Worm (Caenorhabditis elegans): Measurements from ENCODE around the gene F41C6.4.
A peak's percentile ranks its signal among the peaks of the same experiment; 100 is the strongest.

F41C6.4 gene

ce11 chrX:6899848-6900247 is 25.2 kb upstream of the F41C6.4 start, which contains the start of gene F14B8.4:
F14B8.4 (minus strand) TSS chrX:6899948.
- TF ChIP-seq drap-1 (GFP tag; optimal IDR thresholded peaks at IDR 0.05) (no peak), snpc-4 (tag; optimal IDR thresholded peaks at IDR 0.05) (no peak), mls-2 (tag; optimal IDR thresholded peaks at IDR 0.05) (no peak), lin-13 (tag; optimal IDR thresholded peaks at IDR 0.05) (no peak), flh-1 (GFP tag; optimal IDR thresholded peaks at IDR 0.05) (no peak), elt-1 (tag; optimal IDR thresholded peaks at IDR 0.05; ENCODE audit: borderline replicate concordance, insufficient read depth) (no peak), ceh-39 (tag; optimal IDR thresholded peaks at IDR 0.05) (no peak), bed-3 (GFP tag; optimal IDR thresholded peaks at IDR 0.05) (no peak), mep-1 (tag; optimal IDR thresholded peaks at IDR 0.05) (no peak), hlh-1 (tag; optimal IDR thresholded peaks at IDR 0.05) (no peak), ces-1 (GFP tag; optimal IDR thresholded peaks at IDR 0.05) (no peak), unc-120 (tag; optimal IDR thresholded peaks at IDR 0.05; ENCODE audit: poor library complexity, severe bottlenecking) (no peak), nhr-28 (tag; optimal IDR thresholded peaks at IDR 0.05) (no peak), unc-62 (GFP tag; optimal IDR thresholded peaks at IDR 0.05) (no peak), ham-2 (GFP tag; optimal IDR thresholded peaks at IDR 0.05) (no peak), zip-8 (tag; optimal IDR thresholded peaks at IDR 0.05) (no peak)

- no peak for TF ChIP-seq sptf-1 (tag; optimal IDR thresholded peaks at IDR 0.05)
- TF ChIP-seq lin-32 (GFP tag; optimal IDR thresholded peaks at IDR 0.05), result no peak
- no peak for TF ChIP-seq mls-2 (tag; optimal IDR thresholded peaks at IDR 0.05)
- no peak for TF ChIP-seq mep-1 (tag; optimal IDR thresholded peaks at IDR 0.05)
- no peak for TF ChIP-seq ceh-83 (GFP tag; optimal IDR thresholded peaks at IDR 0.05)
- TF ChIP-seq ham-2 (GFP tag; optimal IDR thresholded peaks at IDR 0.05), result no peak
- TF ChIP-seq elt-1 (tag; optimal IDR thresholded peaks at IDR 0.05; ENCODE audit: borderline replicate concordance, insufficient read depth), result no peak
- TF ChIP-seq M03D4.4 (tag; optimal IDR thresholded peaks at IDR 0.05), result no peak
- no peak for TF ChIP-seq bed-3 (GFP tag; optimal IDR thresholded peaks at IDR 0.05)
- TF ChIP-seq cnd-1 (tag; optimal IDR thresholded peaks at IDR 0.05), result no peak
- TF ChIP-seq ceh-39 (tag; optimal IDR thresholded peaks at IDR 0.05), result no peak
- no peak for TF ChIP-seq zip-8 (tag; optimal IDR thresholded peaks at IDR 0.05)
- peak; percentile 43 for TF ChIP-seq mab-5 (tag; optimal IDR thresholded peaks at IDR 0.05)
- no peak for TF ChIP-seq lsy-2 (tag; optimal IDR thresholded peaks at IDR 0.05)
- TF ChIP-seq pha-4 (tag; optimal IDR thresholded peaks at IDR 0.05), result no peak
- no peak for TF ChIP-seq unc-39 (tag; optimal IDR thresholded peaks at IDR 0.05)
- no peak for TF ChIP-seq ceh-43 (GFP tag; optimal IDR thresholded peaks at IDR 0.05)
- no peak for TF ChIP-seq nhr-237 (tag; optimal IDR thresholded peaks at IDR 0.05)
- TF ChIP-seq snpc-4 (tag; optimal IDR thresholded peaks at IDR 0.05), result no peak
- no peak for TF ChIP-seq nhr-2 (tag; optimal IDR thresholded peaks at IDR 0.05)
- TF ChIP-seq unc-120 (tag; optimal IDR thresholded peaks at IDR 0.05; ENCODE audit: poor library complexity, severe bottlenecking), result peak; percentile 56
- TF ChIP-seq unc-62 (GFP tag; optimal IDR thresholded peaks at IDR 0.05), result peak; percentile 95
- no peak for TF ChIP-seq elt-3 (tag; optimal IDR thresholded peaks at IDR 0.05)
- no peak for TF ChIP-seq ztf-11 (tag; optimal IDR thresholded peaks at IDR 0.05)
- no peak for TF ChIP-seq flh-1 (GFP tag; optimal IDR thresholded peaks at IDR 0.05)
- TF ChIP-seq tbx-8 (GFP tag; optimal IDR thresholded peaks at IDR 0.05), result no peak
Observed at ce11 chrX:6894104-6894503, 19.5 kb upstream of the F41C6.4 start.

DNA sequence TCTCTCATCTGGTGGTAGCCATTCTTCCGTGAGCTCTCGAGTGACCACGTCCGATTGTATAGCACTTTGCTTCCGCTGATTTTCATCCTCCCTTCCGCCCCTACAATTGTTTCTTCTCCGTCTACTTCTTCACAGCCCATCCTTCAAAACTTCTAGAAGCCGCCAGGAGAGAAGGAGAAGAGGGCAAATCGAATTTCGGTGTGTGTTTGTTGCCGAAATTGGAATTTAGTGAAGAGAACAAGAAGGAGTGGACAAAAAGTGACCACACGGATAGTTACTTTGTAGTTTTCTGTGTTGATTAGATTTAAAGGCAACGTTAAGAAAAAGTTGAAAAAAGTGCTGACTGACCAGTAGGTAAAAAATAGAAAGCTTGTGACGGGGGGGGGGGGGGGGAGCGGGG is 18.5 kb upstream of the F41C6.4 start:
- TF ChIP-seq sptf-1 (tag; optimal IDR thresholded peaks at IDR 0.05) (no peak), ces-1 (GFP tag; optimal IDR thresholded peaks at IDR 0.05) (peak; percentile 83)

- TF ChIP-seq ham-2 (GFP tag; optimal IDR thresholded peaks at IDR 0.05), result no peak
- TF ChIP-seq snpc-4 (tag; optimal IDR thresholded peaks at IDR 0.05), result no peak
- TF ChIP-seq nhr-76 (tag; optimal IDR thresholded peaks at IDR 0.05), result no peak
- TF ChIP-seq blmp-1 (tag; optimal IDR thresholded peaks at IDR 0.05), result no peak
- no peak for TF ChIP-seq ceh-39 (tag; optimal IDR thresholded peaks at IDR 0.05)
- TF ChIP-seq M03D4.4 (tag; optimal IDR thresholded peaks at IDR 0.05), result no peak
- TF ChIP-seq unc-39 (tag; optimal IDR thresholded peaks at IDR 0.05), result no peak
- TF ChIP-seq flh-1 (GFP tag; optimal IDR thresholded peaks at IDR 0.05), result no peak
- no peak for TF ChIP-seq hlh-1 (tag; optimal IDR thresholded peaks at IDR 0.05)
- TF ChIP-seq elt-1 (tag; optimal IDR thresholded peaks at IDR 0.05; ENCODE audit: borderline replicate concordance, insufficient read depth), result no peak
- no peak for TF ChIP-seq ceh-43 (GFP tag; optimal IDR thresholded peaks at IDR 0.05)
- no peak for TF ChIP-seq tbx-8 (GFP tag; optimal IDR thresholded peaks at IDR 0.05)
- no peak for TF ChIP-seq elt-3 (tag; optimal IDR thresholded peaks at IDR 0.05)
- TF ChIP-seq lin-32 (GFP tag; optimal IDR thresholded peaks at IDR 0.05), result no peak
- TF ChIP-seq ces-1 (GFP tag; optimal IDR thresholded peaks at IDR 0.05), result no peak
Observed at ce11 chrX:6889374-6889773, 14.8 kb upstream of the F41C6.4 start, which contains the start of gene unc-6. unc-6 (plus strand) TSS chrX:6889674.

Measured in whole organism, mixed stage, embryonic.